Worm (Caenorhabditis elegans) whole organism, young adult: ENCODE results near the gene C04B4.1.
A peak's percentile ranks its signal among the peaks of the same experiment; 100 is the strongest.

ENCODE experiments used
- ekl-4 ChIP-seq: fragments of 200-800 bp; sonication (Bioruptor generic); IDR thresholded peaks from 2 replicates; pipeline ENCODE4 v1.3.6; 2022; ENCODE audit warnings: missing genetic modification reagents, missing genetic modification characterization, missing compliant biosample characterization
- zfh-2 ChIP-seq: fragments of 200-800 bp; sonication (Bioruptor generic); conservative IDR thresholded peaks from 2 replicates; pipeline ENCODE4 v1.3.6; 2022; ENCODE audit warnings: missing genetic modification reagents, missing genetic modification characterization, missing compliant biosample characterization
- ztf-28 ChIP-seq: fragments of 200-800 bp; sonication (Bioruptor generic); IDR thresholded peaks from 2 replicates; pipeline ENCODE4 v1.3.6; 2022; ENCODE audit warnings: missing genetic modification reagents, missing genetic modification characterization, missing compliant biosample characterization

DNA sequence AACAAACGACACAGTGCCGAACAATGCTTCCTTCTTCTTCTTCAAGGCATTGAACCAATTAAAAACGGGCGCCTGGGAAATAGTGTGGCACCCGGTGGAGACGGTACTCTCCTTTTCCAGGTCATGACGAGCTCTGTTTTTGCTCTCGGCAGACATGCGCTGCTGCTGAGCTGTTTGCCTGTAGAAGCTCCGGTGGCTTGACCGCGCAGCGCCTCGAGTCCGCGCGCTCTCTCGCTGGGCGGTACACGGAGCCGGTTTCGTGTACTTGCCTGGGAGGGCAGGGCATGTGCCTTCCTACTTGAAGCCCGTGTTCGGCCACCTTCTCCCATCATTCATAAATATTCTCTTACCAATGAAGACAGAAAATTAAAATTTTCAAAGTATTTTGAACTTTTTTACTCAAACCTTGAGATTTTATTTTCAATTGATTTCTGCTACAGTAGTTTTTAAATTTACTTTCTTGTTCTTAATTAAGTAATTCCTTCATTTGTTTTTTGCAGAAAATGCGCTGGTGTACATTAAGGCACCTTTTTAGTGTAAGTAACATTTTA lies 20.1 kb upstream of the C04B4.1 start, which contains the start of gene E01G6.1:
- TF ChIP-seq ekl-4: no peak
- no peak for TF ChIP-seq ztf-28 (GFP tag; lab: Robert Waterston, UW)
- TF ChIP-seq zfh-2 (GFP tag; lab: Robert Waterston, UW): peak; percentile 91
